Worm (Caenorhabditis elegans): Measurements from ENCODE around the gene mccc-2.

Gene mccc-2

DNA sequence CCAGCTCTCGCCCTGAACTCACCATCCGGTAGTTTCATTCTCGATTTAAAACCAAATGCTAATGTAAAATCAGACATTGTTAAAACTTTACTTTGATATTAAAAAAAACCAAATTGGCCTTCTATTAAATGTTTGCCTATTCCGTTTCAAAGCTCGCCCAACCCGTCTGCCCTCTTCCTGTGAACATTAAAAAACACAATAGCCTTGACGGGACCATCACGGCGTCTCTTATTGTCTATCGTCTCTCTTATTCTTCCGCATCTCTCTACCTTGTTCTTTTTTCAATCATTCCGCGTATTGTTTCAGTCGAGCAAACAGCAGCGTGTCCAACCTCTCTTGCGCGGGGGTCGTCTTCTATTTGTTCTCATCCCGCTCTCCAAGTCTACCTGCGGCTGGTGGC, 25.5 kb upstream of the mccc-2 start, which contains the start of gene ZK512.1:
ZK512.1 (plus strand) TSS at position 301 of the 400 bp plus-strand sequence.
- TF ChIP-seq B0310.2 (tag; optimal IDR thresholded peaks at IDR 0.05) (no peak), hmg-4 (GFP tag; optimal IDR thresholded peaks at IDR 0.05) (peak; percentile 23)

DNA sequence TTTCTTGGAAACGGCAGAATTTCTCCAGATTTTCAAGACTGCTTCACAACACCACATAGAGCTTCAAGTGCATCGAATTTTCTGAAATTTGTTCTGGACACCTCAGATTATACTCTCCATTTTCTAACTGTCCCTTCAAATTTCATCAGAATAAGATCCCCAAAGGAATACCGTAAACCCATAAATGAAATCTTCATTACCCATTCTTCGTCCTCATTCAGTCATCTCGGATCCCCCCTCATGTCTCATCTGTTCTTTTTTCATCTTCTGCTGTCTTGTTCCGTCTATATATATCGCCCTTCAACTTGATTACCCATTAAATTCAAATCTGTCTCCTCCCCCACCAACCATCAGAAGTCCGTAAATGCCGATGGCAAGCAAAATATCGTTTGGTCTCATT, 24.9 kb upstream of the mccc-2 start:
- no peak for TF ChIP-seq F13C5.2 (tag; optimal IDR thresholded peaks at IDR 0.05)
- no peak for TF ChIP-seq B0310.2 (tag; optimal IDR thresholded peaks at IDR 0.05)
- no peak for TF ChIP-seq tbx-37 (GFP tag; conservative IDR thresholded peaks at IDR 0.05)
- TF ChIP-seq ceh-13 (GFP tag; optimal IDR thresholded peaks at IDR 0.05) = no peak
- no peak for TF ChIP-seq tbx-11 (GFP tag; IDR thresholded peaks at IDR 0.05)
- no peak for TF ChIP-seq aly-1 (tag; optimal IDR thresholded peaks at IDR 0.05)
- no peak for TF ChIP-seq ama-1 (optimal IDR thresholded peaks at IDR 0.05)
- TF ChIP-seq hmbx-1 (tag; optimal IDR thresholded peaks at IDR 0.05) = no peak
- no peak for TF ChIP-seq tra-4 (tag; optimal IDR thresholded peaks at IDR 0.05)

DNA sequence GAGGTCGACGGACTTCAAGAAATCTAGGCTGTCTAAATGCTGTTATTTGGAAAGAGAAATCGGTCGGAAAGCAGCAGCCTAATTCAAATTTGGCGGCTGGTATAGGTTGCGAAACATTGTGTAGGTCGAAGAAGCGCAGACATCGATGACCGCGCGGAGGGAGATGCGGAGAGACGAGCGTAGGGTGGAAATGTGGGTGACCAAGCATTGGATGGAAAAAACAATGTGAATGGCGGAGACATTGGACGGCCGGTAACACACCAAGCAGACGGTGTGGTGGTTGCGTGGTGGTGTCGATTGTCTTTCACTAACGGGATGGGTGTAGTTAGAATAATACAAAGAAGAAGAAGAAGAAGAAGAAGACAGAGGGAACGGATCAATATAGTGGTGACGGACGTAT, 23.3 kb upstream of the mccc-2 start:
- TF ChIP-seq ceh-36 (tag; optimal IDR thresholded peaks at IDR 0.05) (no peak), hmg-4 (GFP tag; optimal IDR thresholded peaks at IDR 0.05) (peak; percentile 80), F13C5.2 (tag; optimal IDR thresholded peaks at IDR 0.05) (peak; percentile 67), B0310.2 (tag; optimal IDR thresholded peaks at IDR 0.05) (no peak), aly-1 (tag; optimal IDR thresholded peaks at IDR 0.05) (peak; percentile 19)

DNA sequence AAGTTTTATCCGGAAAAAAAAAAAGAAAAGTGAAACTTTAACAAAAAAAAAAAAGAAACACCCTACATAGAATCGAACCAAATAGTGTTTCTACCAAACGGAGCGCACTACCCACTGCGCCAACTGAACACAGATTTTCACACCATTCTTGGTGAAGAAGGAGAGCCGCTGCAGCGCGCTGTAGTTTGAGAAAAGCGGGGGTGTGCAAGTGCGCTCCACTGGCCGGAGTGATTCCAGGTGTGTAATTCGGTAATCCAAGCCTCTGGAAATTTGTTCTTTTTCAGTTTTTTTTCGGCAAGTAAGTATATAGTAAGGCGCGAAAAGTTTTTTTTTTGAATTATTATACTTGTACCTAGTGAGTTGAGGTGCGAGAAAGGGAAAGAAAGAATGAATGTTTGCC, 21.7 kb upstream of the mccc-2 start:
- peak; percentile 77 for TF ChIP-seq pes-1 (GFP tag; IDR thresholded peaks at IDR 0.05)
- TF ChIP-seq tbx-37 (GFP tag; conservative IDR thresholded peaks at IDR 0.05) = 0 out of 2 replicates have a peak, but pooled peaks have one; percentile 35
- TF ChIP-seq scrt-1 (GFP tag; IDR thresholded peaks at IDR 0.05) = peak; percentile 69; the same call in 1 of the 2 replicates
- peak; percentile 53 for TF ChIP-seq flt-1 (GFP tag; IDR thresholded peaks at IDR 0.05)

DNA sequence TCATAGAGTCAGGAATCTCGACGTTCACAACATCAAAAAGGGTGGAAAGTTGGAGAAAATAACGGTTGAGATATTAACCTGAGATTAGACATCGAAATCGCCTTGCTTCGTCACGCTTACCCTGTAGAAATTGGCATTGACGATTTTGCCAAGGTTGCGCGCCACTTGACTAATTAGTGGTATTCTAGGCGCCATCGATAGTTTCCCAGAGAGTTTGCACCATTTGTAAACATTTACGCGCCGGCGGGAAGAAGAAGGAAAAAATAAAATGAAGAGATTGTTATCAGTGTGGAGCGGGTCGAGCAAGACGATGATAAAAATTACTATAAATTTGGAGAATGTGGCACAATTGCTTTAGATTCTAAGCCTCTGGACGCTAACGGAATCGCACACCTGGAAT, 21.1 kb upstream of the mccc-2 start:
- no peak for TF ChIP-seq scrt-1 (GFP tag; IDR thresholded peaks at IDR 0.05)
- no peak for TF ChIP-seq aly-1 (tag; optimal IDR thresholded peaks at IDR 0.05)

DNA sequence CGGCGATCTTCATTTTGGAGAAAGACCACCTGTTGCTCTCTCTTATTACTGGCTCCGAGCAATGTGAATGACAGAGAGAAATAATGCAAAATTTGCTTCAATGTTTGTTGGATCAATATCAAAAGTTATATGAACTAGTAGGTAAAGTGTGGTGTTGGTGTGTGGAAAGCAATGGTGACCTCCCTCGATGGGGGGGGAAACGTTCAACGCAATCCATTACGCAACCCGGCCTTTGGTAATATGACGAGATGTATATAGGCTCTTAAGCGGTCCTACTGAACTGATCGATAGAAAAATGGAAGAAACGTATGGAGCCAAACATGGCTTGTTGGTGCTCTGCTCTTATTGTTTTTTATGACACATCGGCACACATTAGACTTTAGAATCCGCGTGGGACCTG, 20.6 kb upstream of the mccc-2 start:
- TF ChIP-seq ceh-36 (tag; optimal IDR thresholded peaks at IDR 0.05) (peak; percentile 16), aly-1 (tag; optimal IDR thresholded peaks at IDR 0.05) (no peak)

DNA sequence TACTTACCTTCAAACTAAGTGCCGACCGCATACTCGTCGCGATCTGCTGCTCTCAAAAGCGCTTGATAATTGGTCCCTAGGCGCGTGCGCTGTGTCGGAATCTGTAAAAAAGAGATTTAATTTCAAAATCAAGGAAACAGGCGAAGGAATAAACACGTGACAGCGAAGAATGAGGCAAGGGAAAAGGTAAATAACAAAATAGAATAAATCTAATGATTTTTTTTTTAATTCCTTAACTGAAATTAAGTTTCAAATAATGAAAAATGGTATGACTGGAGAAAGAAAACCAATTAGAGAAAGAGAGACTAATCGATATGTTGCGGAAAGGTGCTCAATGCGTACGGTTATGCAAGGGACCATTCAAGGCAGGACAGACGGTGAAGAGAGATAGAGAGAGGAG, 20.0 kb upstream of the mccc-2 start, which contains the start of gene cya-1:
cya-1 (minus strand) TSS at position 101 of the 400 bp plus-strand sequence.
- TF ChIP-seq flt-1 (GFP tag; IDR thresholded peaks at IDR 0.05) = no peak
- no peak for TF ChIP-seq scrt-1 (GFP tag; IDR thresholded peaks at IDR 0.05)
- TF ChIP-seq tra-4 (tag; optimal IDR thresholded peaks at IDR 0.05) = no peak
- TF ChIP-seq ama-1 (optimal IDR thresholded peaks at IDR 0.05) = no peak
- TF ChIP-seq F13C5.2 (tag; optimal IDR thresholded peaks at IDR 0.05) = no peak
- TF ChIP-seq tbx-11 (GFP tag; IDR thresholded peaks at IDR 0.05) = no peak
- no peak for TF ChIP-seq hnd-1 (tag; optimal IDR thresholded peaks at IDR 0.05)
- no peak for TF ChIP-seq tbx-37 (GFP tag; conservative IDR thresholded peaks at IDR 0.05)
- no peak for TF ChIP-seq hmg-4 (GFP tag; optimal IDR thresholded peaks at IDR 0.05)
- no peak for TF ChIP-seq pes-1 (GFP tag; IDR thresholded peaks at IDR 0.05)
- no peak for TF ChIP-seq ceh-13 (GFP tag; optimal IDR thresholded peaks at IDR 0.05)
- TF ChIP-seq B0310.2 (tag; optimal IDR thresholded peaks at IDR 0.05) = no peak
- no peak for TF ChIP-seq aly-1 (tag; optimal IDR thresholded peaks at IDR 0.05)
- TF ChIP-seq sea-1 (GFP tag; conservative IDR thresholded peaks at IDR 0.05) = no peak
- no peak for TF ChIP-seq hmbx-1 (tag; optimal IDR thresholded peaks at IDR 0.05)
- no peak for TF ChIP-seq ceh-36 (tag; optimal IDR thresholded peaks at IDR 0.05)

DNA sequence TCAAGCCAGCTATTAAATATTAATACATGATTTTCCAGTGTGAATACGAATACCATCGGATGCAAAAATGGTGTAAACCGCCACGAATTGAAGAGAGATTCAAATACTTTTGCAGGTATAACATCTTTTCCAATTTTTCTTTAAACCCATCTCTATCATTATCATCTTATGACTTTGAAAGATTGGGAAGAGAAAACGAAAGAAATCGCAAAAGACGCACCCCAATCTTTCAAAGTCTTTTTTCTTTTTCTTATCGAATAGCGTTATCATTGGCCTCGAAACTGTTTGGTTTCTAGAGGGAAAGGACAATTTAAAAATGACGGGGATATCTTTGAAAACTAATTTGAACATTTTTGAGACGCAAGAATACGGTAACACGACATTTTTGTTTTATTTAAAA, 16.5 kb upstream of the mccc-2 start:
- TF ChIP-seq hmg-4 (GFP tag; optimal IDR thresholded peaks at IDR 0.05) (no peak), hnd-1 (tag; optimal IDR thresholded peaks at IDR 0.05) (no peak), B0310.2 (tag; optimal IDR thresholded peaks at IDR 0.05) (no peak), ceh-36 (tag; optimal IDR thresholded peaks at IDR 0.05) (no peak), flt-1 (GFP tag; IDR thresholded peaks at IDR 0.05) (no peak), sea-1 (GFP tag; conservative IDR thresholded peaks at IDR 0.05) (no peak), pes-1 (GFP tag; IDR thresholded peaks at IDR 0.05) (no peak), ama-1 (optimal IDR thresholded peaks at IDR 0.05) (no peak), aly-1 (tag; optimal IDR thresholded peaks at IDR 0.05) (no peak), tbx-37 (GFP tag; conservative IDR thresholded peaks at IDR 0.05) (no peak), tra-4 (tag; optimal IDR thresholded peaks at IDR 0.05) (no peak), hmbx-1 (tag; optimal IDR thresholded peaks at IDR 0.05) (no peak), ets-7 (tag; optimal IDR thresholded peaks at IDR 0.05) (no peak), tbx-11 (GFP tag; IDR thresholded peaks at IDR 0.05) (no peak), ceh-13 (GFP tag; optimal IDR thresholded peaks at IDR 0.05) (no peak)

DNA sequence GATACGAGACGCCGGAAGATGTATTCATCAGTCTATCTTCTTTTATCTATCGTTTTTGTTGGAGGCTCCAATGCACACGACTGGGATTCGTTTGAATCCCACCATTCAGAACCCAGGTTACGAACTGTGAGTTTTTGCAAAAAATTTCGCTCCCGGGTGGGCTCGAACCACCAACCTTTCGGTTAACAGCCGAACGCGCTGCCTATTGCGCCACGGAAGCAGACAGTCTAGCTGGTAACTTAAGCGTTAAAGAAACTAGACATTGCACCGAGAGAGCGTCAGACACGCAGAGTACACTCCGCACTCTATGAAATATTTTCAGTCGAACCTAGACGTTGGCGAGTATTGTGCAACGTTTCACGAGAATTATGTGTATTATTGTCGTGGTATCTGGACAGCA, 14.9 kb upstream of the mccc-2 start:
- no peak for TF ChIP-seq ama-1 (optimal IDR thresholded peaks at IDR 0.05)
- peak; percentile 74 for TF ChIP-seq ceh-36 (tag; optimal IDR thresholded peaks at IDR 0.05)
- 0 out of 2 replicates have a peak, but pooled peaks have one; percentile 37 for TF ChIP-seq sea-1 (GFP tag; conservative IDR thresholded peaks at IDR 0.05)
- peak; percentile 77 for TF ChIP-seq hnd-1 (tag; optimal IDR thresholded peaks at IDR 0.05)
- peak; percentile 27 for TF ChIP-seq ets-7 (tag; optimal IDR thresholded peaks at IDR 0.05)
- peak; percentile 80 for TF ChIP-seq hmg-4 (GFP tag; optimal IDR thresholded peaks at IDR 0.05)
- TF ChIP-seq ceh-13 (GFP tag; optimal IDR thresholded peaks at IDR 0.05) = peak; percentile 75
- peak; percentile 79 for TF ChIP-seq flt-1 (GFP tag; IDR thresholded peaks at IDR 0.05)
- peak; percentile 73 for TF ChIP-seq B0310.2 (tag; optimal IDR thresholded peaks at IDR 0.05)
- peak; percentile 87 for TF ChIP-seq scrt-1 (GFP tag; IDR thresholded peaks at IDR 0.05)
- TF ChIP-seq tra-4 (tag; optimal IDR thresholded peaks at IDR 0.05) = peak; percentile 37
- TF ChIP-seq hmbx-1 (tag; optimal IDR thresholded peaks at IDR 0.05) = peak; percentile 20
- peak; percentile 76 for TF ChIP-seq tbx-37 (GFP tag; conservative IDR thresholded peaks at IDR 0.05)
- TF ChIP-seq F13C5.2 (tag; optimal IDR thresholded peaks at IDR 0.05) = peak; percentile 18
- no peak for TF ChIP-seq aly-1 (tag; optimal IDR thresholded peaks at IDR 0.05)
- peak; percentile 77 for TF ChIP-seq tbx-11 (GFP tag; IDR thresholded peaks at IDR 0.05)
- TF ChIP-seq pes-1 (GFP tag; IDR thresholded peaks at IDR 0.05) = no peak
